Worm (Caenorhabditis elegans): Measurements from ENCODE around the gene B0432.1.

DNA sequence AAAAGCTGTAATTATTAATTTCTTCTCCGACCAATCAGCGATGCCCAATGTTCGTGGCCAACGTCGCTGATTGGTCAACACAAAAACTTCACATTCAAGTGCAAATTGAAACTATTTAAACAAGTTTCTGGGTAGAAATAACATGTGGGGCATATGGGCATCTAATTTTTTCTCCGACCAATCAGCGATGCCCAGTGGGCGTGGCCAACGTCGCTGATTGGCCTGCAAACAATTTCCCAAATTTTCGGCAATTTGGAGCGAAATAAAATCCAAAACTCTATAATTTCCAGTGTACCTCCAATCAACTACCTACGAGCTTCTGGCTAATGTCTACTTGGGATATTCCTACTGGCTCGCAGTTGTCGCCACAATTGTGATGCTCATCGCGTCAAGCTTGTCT, 44.1 kb downstream of the B0432.1 start:
- no peak for TF ChIP-seq snpc-4 (tag; optimal IDR thresholded peaks at IDR 0.05)
- no peak for TF ChIP-seq pqm-1 (tag; optimal IDR thresholded peaks at IDR 0.05)
- no peak for TF ChIP-seq lin-39 (tag; optimal IDR thresholded peaks at IDR 0.05)
- TF ChIP-seq grh-1 (GFP tag; IDR thresholded peaks at IDR 0.05) = no peak
- TF ChIP-seq nhr-237 (tag; optimal IDR thresholded peaks at IDR 0.05) = no peak
- TF ChIP-seq ama-1 (optimal IDR thresholded peaks at IDR 0.05) = no peak
- no peak for TF ChIP-seq nhr-12 (tag; optimal IDR thresholded peaks at IDR 0.05)

All from whole organism, L1 larva.